Worm (Caenorhabditis elegans): ENCODE results near the gene htas-1.

ce11 chrIV:9727217-9727616, 43.9 kb upstream of the htas-1 start:
- TF ChIP-seq D2030.7 (GFP tag; IDR thresholded peaks at IDR 0.05) (no peak), aptf-2 (GFP tag; conservative IDR thresholded peaks at IDR 0.05) (no peak), chd-7 (tag; optimal IDR thresholded peaks at IDR 0.05) (no peak), ztf-3 (GFP tag; optimal IDR thresholded peaks at IDR 0.05) (no peak)

All from whole organism, young adult.